Worm (Caenorhabditis elegans): Measurements from ENCODE around the gene T05A8.6.

ce11 chrII:2772166-2772565 lies 32.6 kb upstream of the T05A8.6 start, which contains the start of gene sdz-10:
- no peak for TF ChIP-seq hmbx-1 (tag; optimal IDR thresholded peaks at IDR 0.05)
- TF ChIP-seq flt-1 (GFP tag; IDR thresholded peaks at IDR 0.05): no peak
- no peak for TF ChIP-seq ama-1 (optimal IDR thresholded peaks at IDR 0.05)
- TF ChIP-seq tra-4 (tag; optimal IDR thresholded peaks at IDR 0.05): no peak
- TF ChIP-seq ceh-36 (tag; optimal IDR thresholded peaks at IDR 0.05): no peak
- no peak for TF ChIP-seq tbx-11 (GFP tag; IDR thresholded peaks at IDR 0.05)
- TF ChIP-seq hmg-4 (GFP tag; optimal IDR thresholded peaks at IDR 0.05): no peak
- no peak for TF ChIP-seq pes-1 (GFP tag; IDR thresholded peaks at IDR 0.05)
- TF ChIP-seq B0310.2 (tag; optimal IDR thresholded peaks at IDR 0.05): no peak
- TF ChIP-seq tbx-37 (GFP tag; conservative IDR thresholded peaks at IDR 0.05): no peak
- no peak for TF ChIP-seq ceh-13 (GFP tag; optimal IDR thresholded peaks at IDR 0.05)
- no peak for TF ChIP-seq ets-7 (tag; optimal IDR thresholded peaks at IDR 0.05)
- TF ChIP-seq scrt-1 (GFP tag; IDR thresholded peaks at IDR 0.05): no peak
- TF ChIP-seq hnd-1 (tag; optimal IDR thresholded peaks at IDR 0.05): no peak
